Worm (Caenorhabditis elegans): ENCODE data around the gene C01B10.6.

DNA sequence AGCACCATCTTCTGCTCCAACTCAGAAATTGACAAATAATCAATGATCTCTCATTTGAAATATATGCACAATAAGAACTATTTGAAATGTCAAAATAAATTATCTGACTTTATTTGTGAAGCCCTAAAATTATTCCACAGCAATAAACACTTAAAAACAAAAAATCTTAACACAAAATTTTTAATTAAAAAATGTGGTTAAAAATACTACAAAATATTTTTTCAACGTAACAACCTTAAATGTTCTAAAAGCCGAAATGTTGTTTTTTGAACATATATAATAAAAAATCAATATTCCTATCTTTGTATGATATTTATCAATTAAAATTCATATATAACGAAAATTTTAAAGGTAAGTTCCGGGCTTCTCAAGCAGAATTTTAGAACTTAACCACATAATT is 40.5 kb upstream of the C01B10.6 start, which contains the start of gene F38A5.8:
- TF ChIP-seq pha-4 (tag; optimal IDR thresholded peaks at IDR 0.05) (no peak), mxl-1 (tag; optimal IDR thresholded peaks at IDR 0.05) (no peak), F37B4.10 (GFP tag; IDR thresholded peaks at IDR 0.05) (no peak), ama-1 (optimal IDR thresholded peaks at IDR 0.05) (no peak), ama-1 (GFP tag; optimal IDR thresholded peaks at IDR 0.05) (no peak), snpc-3.4 (tag; optimal IDR thresholded peaks at IDR 0.05) (no peak), F57A8.1 (GFP tag; optimal IDR thresholded peaks at IDR 0.05) (no peak), F49E8.2 (tag; optimal IDR thresholded peaks at IDR 0.05; ENCODE audit: insufficient read depth) (no peak)

All from whole organism, young adult.